Fruit fly (Drosophila melanogaster): ENCODE measurements around the gene RpS15Aa.
A peak's percentile ranks its signal among the peaks of the same experiment; 100 is the strongest.

The RpS15Aa gene

DNA sequence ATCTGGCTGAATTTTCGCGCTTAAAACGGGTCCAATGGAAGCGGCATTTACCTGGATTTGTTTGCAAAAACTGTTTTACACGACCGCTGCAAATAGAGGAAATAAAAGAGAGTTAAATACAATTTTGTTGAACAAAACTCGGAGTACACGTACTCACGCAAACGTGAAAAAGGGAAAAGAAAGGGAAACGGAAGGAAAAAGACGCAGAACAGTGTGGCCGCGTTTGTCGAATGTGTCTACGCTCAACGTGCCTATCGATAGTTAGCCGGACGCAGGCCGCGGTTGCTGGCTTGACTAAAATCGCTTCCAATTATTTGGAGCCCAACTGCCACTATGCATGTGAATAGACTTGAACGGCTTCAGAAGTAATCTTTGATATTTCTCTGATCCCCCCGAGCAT lies at the start of gene RpS15Aa:
Gene RpS15Aa, minus strand, starts transcription at position 252 of the 400 bp plus-strand sequence.
- no peak for TF ChIP-seq spab (GFP tag; optimal IDR thresholded peaks at IDR 0.05)
- TF ChIP-seq Hr38 (GFP tag; optimal IDR thresholded peaks at IDR 0.05) = no peak
- peak; percentile 7 for TF ChIP-seq fd59A (GFP tag; optimal IDR thresholded peaks at IDR 0.05)
- TF ChIP-seq CG10631 (GFP tag; optimal IDR thresholded peaks at IDR 0.05) = no peak
- TF ChIP-seq CG9139 (GFP tag; optimal IDR thresholded peaks at IDR 0.05) = peak; percentile 71
- TF ChIP-seq CG11294 (GFP tag; IDR thresholded peaks at IDR 0.05) = no peak
- peak; percentile 51 to 75 for TF ChIP-seq ss (GFP tag; optimal IDR thresholded peaks at IDR 0.05)
- no peak for TF ChIP-seq CG15336 (GFP tag; IDR thresholded peaks at IDR 0.05)
- peak; percentile 36 for TF ChIP-seq acj6 (GFP tag; optimal IDR thresholded peaks at IDR 0.05)
- TF ChIP-seq salr (GFP tag; optimal IDR thresholded peaks at IDR 0.05) = peak in 1 of 2 experiments; percentile 75
- peak; percentile 66 for TF ChIP-seq Met (GFP tag; optimal IDR thresholded peaks at IDR 0.05)
- TF ChIP-seq topi (GFP tag; optimal IDR thresholded peaks at IDR 0.05) = peak; percentile 61
- peak; percentile 25 for TF ChIP-seq Sox15 (GFP tag; optimal IDR thresholded peaks at IDR 0.05)
- TF ChIP-seq CG7368 (GFP tag; optimal IDR thresholded peaks at IDR 0.05) = peak; percentile 52
- peak; percentile 43 for TF ChIP-seq OdsH (GFP tag; optimal IDR thresholded peaks at IDR 0.05)
- peak; percentile 61 for TF ChIP-seq fd85E (GFP tag; optimal IDR thresholded peaks at IDR 0.05)
- TF ChIP-seq dac (GFP tag; optimal IDR thresholded peaks at IDR 0.05) = no peak
- TF ChIP-seq net (GFP tag; optimal IDR thresholded peaks at IDR 0.05) = peak; percentile 66
- peak; percentile 76 for TF ChIP-seq CG3919 (GFP tag; optimal IDR thresholded peaks at IDR 0.05)
- TF ChIP-seq CG34406 (GFP tag; optimal IDR thresholded peaks at IDR 0.05) = peak; percentile 42
- no peak for TF ChIP-seq Sox14 (GFP tag; optimal IDR thresholded peaks at IDR 0.05)
- no peak for TF ChIP-seq Hr4 (GFP tag; optimal IDR thresholded peaks at IDR 0.05)
- no peak for TF ChIP-seq Eip93F (GFP tag; optimal IDR thresholded peaks at IDR 0.05)
- TF ChIP-seq CG16779 (tag; optimal IDR thresholded peaks at IDR 0.05) = peak; percentile 48
- peak; percentile 25 for TF ChIP-seq CG6792 (GFP tag; optimal IDR thresholded peaks at IDR 0.05)
- peak; percentile 64 for TF ChIP-seq vri (GFP tag; optimal IDR thresholded peaks at IDR 0.05)
- peak; percentile 36 for TF ChIP-seq Ets21C (GFP tag; optimal IDR thresholded peaks at IDR 0.05)
- peak; percentile 1 for TF ChIP-seq dsx (GFP tag; optimal IDR thresholded peaks at IDR 0.05; ENCODE audit: poor library complexity, severe bottlenecking)
- TF ChIP-seq esn (GFP tag; optimal IDR thresholded peaks at IDR 0.05) = peak; percentile 68
- TF ChIP-seq CG11762 (GFP tag; optimal IDR thresholded peaks at IDR 0.05; ENCODE audit: insufficient read depth) = peak; percentile 33
- peak; percentile 10 for TF ChIP-seq Eip75B (GFP tag; optimal IDR thresholded peaks at IDR 0.05)
- peak; percentile 65 for TF ChIP-seq Hr39 (GFP tag; optimal IDR thresholded peaks at IDR 0.05)
- peak; percentile 39 for TF ChIP-seq CG8319 (GFP tag; optimal IDR thresholded peaks at IDR 0.05)
- peak; percentile 41 for TF ChIP-seq CG3032 (tag; optimal IDR thresholded peaks at IDR 0.05)
- TF ChIP-seq lz (GFP tag; optimal IDR thresholded peaks at IDR 0.05) = peak; percentile 69
- TF ChIP-seq Ets96B (tag; optimal IDR thresholded peaks at IDR 0.05) = peak; percentile 22
- peak; percentile 85 for TF ChIP-seq CG6163 (GFP tag; IDR thresholded peaks at IDR 0.05)
- TF ChIP-seq CG6854 (GFP tag; optimal IDR thresholded peaks at IDR 0.05) = peak; percentile 89
- TF ChIP-seq Blimp-1 (GFP tag; optimal IDR thresholded peaks at IDR 0.05) = peak; percentile 29
- TF ChIP-seq Sox102F (GFP tag; optimal IDR thresholded peaks at IDR 0.05) = peak; percentile 69
- TF ChIP-seq Gug (GFP tag; IDR thresholded peaks at IDR 0.05) = no peak
- TF ChIP-seq pdm3 (GFP tag; optimal IDR thresholded peaks at IDR 0.05) = peak; percentile 26
- TF ChIP-seq Eip78C (GFP tag) = peak; percentile 69
- TF ChIP-seq fkh (GFP tag; optimal IDR thresholded peaks at IDR 0.05) = peak; percentile 22
- TF ChIP-seq CG32006 (GFP tag; optimal IDR thresholded peaks at IDR 0.05) = peak; percentile 14
- peak; percentile 37 for TF ChIP-seq achi (GFP tag; optimal IDR thresholded peaks at IDR 0.05)
- TF ChIP-seq CG31627 (GFP tag; optimal IDR thresholded peaks at IDR 0.05) = peak; percentile 71
- peak; percentile 76 for TF ChIP-seq cyc (GFP tag; optimal IDR thresholded peaks at IDR 0.05)
- peak; percentile 68 for TF ChIP-seq eg (GFP tag; IDR thresholded peaks at IDR 0.05)
- no peak for TF ChIP-seq CG6276 (GFP tag; optimal IDR thresholded peaks at IDR 0.05)
- TF ChIP-seq CG8119 (GFP tag; IDR thresholded peaks at IDR 0.05) = 0 out of 3 replicates have a peak, but pooled peaks have one; percentile 35
- no peak for TF ChIP-seq Lpt (GFP tag; optimal IDR thresholded peaks at IDR 0.05)
